Worm (Caenorhabditis elegans): ENCODE data around the gene ser-6.

The ser-6 gene

ce11 chrIV:3012374-3013142 lies 52.7 kb downstream of the ser-6 start, which contains the start of the genes Y54G2A.28 and vrp-1:
TSS of gene Y54G2A.28 (minus strand) at chrIV:3012421.
TSS of gene vrp-1 (plus strand) at chrIV:3012587.
- TF ChIP-seq egl-18 (GFP tag; IDR thresholded peaks at IDR 0.05) (no peak), lin-40 (tag; optimal IDR thresholded peaks at IDR 0.05) (peak; percentile 17), fkh-3 (tag; optimal IDR thresholded peaks at IDR 0.05) (no peak), F22D6.2 (tag; optimal IDR thresholded peaks at IDR 0.05) (no peak), mcd-1 (GFP tag; IDR thresholded peaks at IDR 0.05) (0 out of 2 replicates have a peak, but pooled peaks have one; percentile 25), ztf-28 (GFP tag; IDR thresholded peaks at IDR 0.05) (no peak), pbrm-1 (GFP tag; IDR thresholded peaks at IDR 0.05) (no peak), ceh-100 (GFP tag; IDR thresholded peaks at IDR 0.05) (no peak), lin-54 (GFP tag; optimal IDR thresholded peaks at IDR 0.05) (peak; percentile 29), nhr-120 (GFP tag; IDR thresholded peaks at IDR 0.05) (no peak), F23B12.7 (tag; optimal IDR thresholded peaks at IDR 0.05; ENCODE audit: insufficient read depth) (no peak), rcor-1 (GFP tag; IDR thresholded peaks at IDR 0.05) (no peak), Y67H2A.10 (GFP tag; conservative IDR thresholded peaks at IDR 0.05) (no peak), hlh-26 (GFP tag; conservative IDR thresholded peaks at IDR 0.05) (no peak), snpc-1.3 (tag; optimal IDR thresholded peaks at IDR 0.05; ENCODE audit: insufficient read depth) (no peak), hlh-12 (tag; optimal IDR thresholded peaks at IDR 0.05) (no peak), pha-4 (tag; optimal IDR thresholded peaks at IDR 0.05) (peak; percentile 24), F37B4.10 (GFP tag; IDR thresholded peaks at IDR 0.05) (no peak), nfya-1 (tag; optimal IDR thresholded peaks at IDR 0.05; ENCODE audit: borderline replicate concordance, insufficient read depth) (no peak), F10E7.11 (tag; optimal IDR thresholded peaks at IDR 0.05) (no peak), unc-130 (GFP tag; optimal IDR thresholded peaks at IDR 0.05) (no peak), C17E4.6 (GFP tag; IDR thresholded peaks at IDR 0.05) (no peak), dox-1 (GFP tag; IDR thresholded peaks at IDR 0.05) (peak; percentile 74), nhr-90 (tag; optimal IDR thresholded peaks at IDR 0.05) (peak; percentile 39), ceh-40 (GFP tag; IDR thresholded peaks at IDR 0.05) (no peak), chd-7 (tag; optimal IDR thresholded peaks at IDR 0.05) (peak; percentile 8), zim-3 (tag; optimal IDR thresholded peaks at IDR 0.05) (no peak), hmg-20 (GFP tag; IDR thresholded peaks at IDR 0.05) (no peak), B0261.1 (tag; optimal IDR thresholded peaks at IDR 0.05) (no peak), egrh-3 (GFP tag; IDR thresholded peaks at IDR 0.05) (no peak), attf-6 (GFP tag; IDR thresholded peaks at IDR 0.05) (no peak), hmg-1.2 (GFP tag; IDR thresholded peaks at IDR 0.05) (no peak), sdz-38 (tag; optimal IDR thresholded peaks at IDR 0.05) (no peak), mxl-1 (tag; optimal IDR thresholded peaks at IDR 0.05) (no peak), Y95B8A.8 (GFP tag; IDR thresholded peaks at IDR 0.05) (no peak), madf-6 (GFP tag; IDR thresholded peaks at IDR 0.05) (no peak), ekl-4 (GFP tag; IDR thresholded peaks at IDR 0.05) (no peak), ztf-3 (GFP tag; optimal IDR thresholded peaks at IDR 0.05) (no peak), aptf-3 (GFP tag; IDR thresholded peaks at IDR 0.05) (no peak), atf-7 (tag; optimal IDR thresholded peaks at IDR 0.05) (peak; percentile 76), B0019.2 (GFP tag; conservative IDR thresholded peaks at IDR 0.05) (no peak), hrde-1 (tag; optimal IDR thresholded peaks at IDR 0.05; ENCODE audit: borderline replicate concordance) (no peak), ama-1 (optimal IDR thresholded peaks at IDR 0.05) (no peak), ama-1 (GFP tag; optimal IDR thresholded peaks at IDR 0.05) (no peak), lsl-1 (GFP tag; optimal IDR thresholded peaks at IDR 0.05) (no peak), ZK185.1 (tag; optimal IDR thresholded peaks at IDR 0.05; ENCODE audit: poor library complexity, severe bottlenecking) (no peak), tbp1 (GFP tag; optimal IDR thresholded peaks at IDR 0.05) (peak; percentile 33), efl-1 (GFP tag; optimal IDR thresholded peaks at IDR 0.05) (no peak), athp-1 (tag; optimal IDR thresholded peaks at IDR 0.05) (no peak)

All from whole organism, young adult.